Fruit fly (Drosophila melanogaster): Measurements from ENCODE around the gene CG3939.

The CG3939 gene

DNA sequence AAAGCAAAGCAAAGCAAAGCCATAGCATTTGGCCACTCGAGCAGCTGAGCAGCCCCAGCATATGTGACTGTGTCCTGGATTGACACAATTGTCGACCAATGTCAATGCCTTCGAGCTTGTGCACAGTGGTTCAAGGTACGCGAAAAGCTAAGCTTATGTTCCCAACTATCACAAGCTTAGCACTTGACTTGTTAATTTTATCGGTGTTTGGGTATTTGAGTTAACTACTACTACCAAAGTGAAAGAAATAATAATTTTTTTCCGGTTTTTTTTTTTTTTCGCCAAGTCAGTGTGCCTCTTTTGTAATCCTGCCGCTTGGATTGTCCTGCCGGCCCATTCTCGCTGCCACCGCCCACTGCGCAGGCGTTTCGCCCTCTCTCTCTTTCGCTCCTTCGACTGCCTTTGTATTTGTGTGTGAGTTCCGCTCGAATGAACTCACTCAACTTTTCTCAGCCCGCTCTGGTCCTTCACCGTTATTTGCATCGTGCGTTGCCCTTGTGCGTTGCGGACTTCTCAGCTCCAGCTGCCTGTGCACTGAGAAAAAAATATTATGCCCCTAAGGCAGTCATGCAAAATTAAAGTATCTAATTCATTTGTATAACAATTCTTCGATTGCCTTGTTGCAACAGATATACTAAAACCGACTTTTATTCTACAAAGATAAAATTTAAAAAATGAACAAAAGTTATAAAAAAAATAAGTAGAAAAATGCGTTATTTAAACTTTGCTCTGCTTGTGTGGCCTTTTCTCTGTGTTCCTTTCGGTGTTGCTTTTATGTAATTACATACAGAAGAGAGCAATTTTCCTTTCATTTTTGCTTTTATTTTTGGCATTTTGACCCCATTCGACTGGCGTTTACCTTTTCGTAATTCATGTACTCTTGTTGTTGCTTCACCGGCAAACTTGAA, 31.3 kb downstream of the CG3939 start (continued):
- TF ChIP-seq so (GFP tag; IDR thresholded peaks at IDR 0.05) (peak; percentile 58; the same call in 1 of the 3 replicates), CG8924 (tag; optimal IDR thresholded peaks at IDR 0.05) (peak; percentile 43)
